Fruit fly (Drosophila melanogaster) whole organism, embryonic: ENCODE data around the gene Ced-12.

ENCODE experiments used
- BtbVII ChIP-seq: fragments of 200-800 bp; sonication (Bioruptor generic); optimal IDR thresholded peaks from 3 replicates; lab custom pipeline; 2017; ENCODE audit warnings: missing biosample characterization, mild to moderate bottlenecking, missing genetic modification characterization
- CG10147 ChIP-seq: fragments of 200-800 bp; sonication (Bioruptor generic); optimal IDR thresholded peaks from 2 replicates; lab custom pipeline; 2019; ENCODE audit warnings: missing biosample characterization, mild to moderate bottlenecking, missing genetic modification characterization, moderate library complexity
- CG10366 ChIP-seq: fragments of 200-800 bp; sonication (Bioruptor generic); IDR thresholded peaks from 2 replicates; pipeline ENCODE4 v1.3.6; 2022; ENCODE audit warnings: missing biosample characterization, missing genetic modification characterization
- CG10565 ChIP-seq: fragments of 200-800 bp; sonication (Bioruptor generic); optimal IDR thresholded peaks from 3 replicates; lab custom pipeline; 2016; ENCODE audit warnings: missing biosample characterization, mild to moderate bottlenecking, missing genetic modification characterization
- CG11695 ChIP-seq: fragments of 200-800 bp; sonication (Bioruptor generic); IDR thresholded peaks from 3 replicates; pipeline ENCODE4 v1.3.6; 2022; ENCODE audit warnings: missing biosample characterization, missing genetic modification characterization
- CG12299 ChIP-seq: fragments of 200-800 bp; sonication (Bioruptor generic); optimal IDR thresholded peaks from 2 replicates; lab custom pipeline; 2018; ENCODE audit warnings: missing biosample characterization, mild to moderate bottlenecking, missing genetic modification characterization
- CG14441 ChIP-seq: fragments of 200-800 bp; sonication (Bioruptor generic); IDR thresholded peaks from 2 replicates; pipeline ENCODE4 v1.3.6; 2022; ENCODE audit warnings: missing biosample characterization, missing genetic modification characterization
- CG17612 ChIP-seq: fragments of 200-800 bp; sonication (Bioruptor generic); IDR thresholded peaks from 2 replicates; pipeline ENCODE4 v1.3.6; 2022; ENCODE audit warnings: missing biosample characterization, missing genetic modification characterization
- CG18011 ChIP-seq: fragments of 200-800 bp; sonication (Bioruptor generic); optimal IDR thresholded peaks from 2 replicates; lab custom pipeline; 2017; ENCODE audit warnings: missing biosample characterization, missing genetic modification characterization, mild to moderate bottlenecking, moderate library complexity, missing genotype
- CG18262 ChIP-seq: fragments of 200-800 bp; optimal IDR thresholded peaks from 3 replicates; lab custom pipeline; 2019; ENCODE audit warnings: missing biosample characterization, mild to moderate bottlenecking, missing genetic modification characterization, moderate library complexity
- CG2116 ChIP-seq: fragments of 200-800 bp; sonication (Bioruptor generic); optimal IDR thresholded peaks from 3 replicates; lab custom pipeline; 2018; ENCODE audit warnings: missing biosample characterization, mild to moderate bottlenecking, missing genetic modification characterization
- CG3407 ChIP-seq: fragments of 200-800 bp; sonication (Bioruptor generic); optimal IDR thresholded peaks from 2 replicates; lab custom pipeline; 2018; ENCODE audit warnings: missing biosample characterization, mild to moderate bottlenecking, missing genetic modification characterization
- CG3995 ChIP-seq: fragments of 200-800 bp; sonication (Bioruptor generic); optimal IDR thresholded peaks from 3 replicates; lab custom pipeline; 2016; ENCODE audit warnings: missing biosample characterization, missing genetic modification characterization
- CG6272 ChIP-seq: fragments of 200-800 bp; sonication (Bioruptor generic); IDR thresholded peaks from 2 replicates; pipeline ENCODE4 v1.3.6; 2022; ENCODE audit warnings: missing biosample characterization, missing genetic modification characterization
- CG6765 ChIP-seq: fragments of 200-800 bp; sonication (Bioruptor generic); optimal IDR thresholded peaks from 3 replicates; lab custom pipeline; 2017; ENCODE audit warnings: missing biosample characterization, mild to moderate bottlenecking, missing genetic modification characterization
- CG7928 ChIP-seq: fragments of 200-800 bp; sonication (Bioruptor generic); optimal IDR thresholded peaks from 2 replicates; lab custom pipeline; 2017; ENCODE audit warnings: missing biosample characterization, mild to moderate bottlenecking, missing genetic modification characterization
- CG8089 ChIP-seq: fragments of 200-800 bp; sonication (Bioruptor generic); optimal IDR thresholded peaks from 3 replicates; lab custom pipeline; 2016; ENCODE audit warnings: missing biosample characterization, missing genetic modification characterization
- CG8281 ChIP-seq: fragments of 200-800 bp; sonication (Bioruptor generic); optimal IDR thresholded peaks from 2 replicates; lab custom pipeline; 2018; ENCODE audit warnings: missing biosample characterization, mild to moderate bottlenecking, missing genetic modification characterization, moderate library complexity
- CG8765 ChIP-seq: fragments of 200-800 bp; sonication (Bioruptor generic); IDR thresholded peaks from 2 replicates; pipeline ENCODE4 v1.3.6; 2022; ENCODE audit warnings: missing biosample characterization, missing genetic modification characterization
- Dp ChIP-seq: fragments of 200-800 bp; sonication (Bioruptor generic); optimal IDR thresholded peaks from 2 replicates; lab custom pipeline; 2018; ENCODE audit warnings: missing biosample characterization, mild to moderate bottlenecking, missing genetic modification characterization, moderate library complexity
- Elba2 ChIP-seq: fragments of 200-800 bp; sonication (Bioruptor generic); optimal IDR thresholded peaks from 3 replicates; lab custom pipeline; 2016; ENCODE audit warnings: missing biosample characterization, missing genetic modification characterization
- Gug ChIP-seq: fragments of 200-800 bp; sonication (Bioruptor generic); IDR thresholded peaks from 4 replicates; pipeline ENCODE4 v1.3.6; 2022; ENCODE audit warnings: missing biosample characterization, missing genetic modification characterization
- Hand ChIP-seq: fragments of 200-800 bp; sonication (Bioruptor generic); optimal IDR thresholded peaks from 2 replicates; lab custom pipeline; 2017; ENCODE audit warnings: mild to moderate bottlenecking, missing biosample characterization, missing genetic modification reagents, missing genetic modification characterization
- Hey ChIP-seq: fragments of 200-800 bp; sonication (Bioruptor generic); optimal IDR thresholded peaks from 3 replicates; lab custom pipeline; 2018; ENCODE audit warnings: missing biosample characterization, mild to moderate bottlenecking, missing genetic modification characterization
- Hr39 ChIP-seq: fragments of >200 bp; optimal IDR thresholded peaks from 2 replicates; lab custom pipeline; 2017
- Hr78 ChIP-seq, 2 experiments: fragments of 200-800 bp in 1 of 2; fragments of >200 bp in 1 of 2; sonication (Bioruptor generic) in 1 of 2; optimal IDR thresholded peaks; 2 replicates each; lab custom pipeline; 2017 to 2019; ENCODE audit warnings: missing biosample characterization in 2 of 2, missing genetic modification characterization in 2 of 2, mild to moderate bottlenecking in 1 of 2, moderate library complexity in 1 of 2
- NC2α ChIP-seq: fragments of 200-800 bp; sonication (Bioruptor generic); optimal IDR thresholded peaks from 2 replicates; lab custom pipeline; 2016; ENCODE audit warnings: missing biosample characterization, missing genetic modification characterization
- Nf-YB ChIP-seq: fragments of 200-800 bp; sonication (Bioruptor generic); optimal IDR thresholded peaks from 3 replicates; lab custom pipeline; 2019; ENCODE audit warnings: missing biosample characterization, mild to moderate bottlenecking, missing genetic modification characterization, moderate library complexity
- Sry-β ChIP-seq: fragments of 200-800 bp; sonication (Bioruptor generic); optimal IDR thresholded peaks from 2 replicates; lab custom pipeline; 2018; ENCODE audit warnings: missing biosample characterization, mild to moderate bottlenecking, missing genetic modification characterization, moderate library complexity
- Ssrp ChIP-seq: fragments of 200-800 bp; sonication (Bioruptor generic); optimal IDR thresholded peaks from 2 replicates; lab custom pipeline; 2018; ENCODE audit warnings: missing biosample characterization, mild to moderate bottlenecking, missing genetic modification characterization, moderate library complexity
- Xbp1 ChIP-seq: fragments of 200-800 bp; sonication (Bioruptor generic); optimal IDR thresholded peaks from 3 replicates; lab custom pipeline; 2016; ENCODE audit warnings: missing biosample characterization, mild to moderate bottlenecking, missing genetic modification characterization
- ac ChIP-seq: fragments of 200-800 bp; sonication (Bioruptor generic); optimal IDR thresholded peaks from 3 replicates; lab custom pipeline; 2017; ENCODE audit warnings: missing biosample characterization, mild to moderate bottlenecking, missing genetic modification characterization
- ara ChIP-seq: fragments of 200-800 bp; sonication (Bioruptor generic); IDR thresholded peaks from 2 replicates; pipeline ENCODE4 v1.3.6; 2022; ENCODE audit warnings: missing biosample characterization, missing genetic modification characterization
- ash1 ChIP-seq: fragments of 200-800 bp; sonication (Bioruptor generic); optimal IDR thresholded peaks from 2 replicates; lab custom pipeline; 2018; ENCODE audit warnings: missing biosample characterization, mild to moderate bottlenecking, missing genetic modification characterization
- bsh ChIP-seq, 2 experiments: fragments of 200-800 bp; sonication (Bioruptor generic); optimal IDR thresholded peaks; 2 replicates each; lab custom pipeline; 2017 to 2018; ENCODE audit warnings: mild to moderate bottlenecking in 2 of 2, missing biosample characterization in 2 of 2, missing genetic modification characterization in 2 of 2, moderate library complexity in 1 of 2
- cas ChIP-seq: fragments of 200-800 bp; sonication (Bioruptor generic); IDR thresholded peaks from 2 replicates; pipeline ENCODE4 v1.3.6; 2022; ENCODE audit warnings: missing biosample characterization, missing genetic modification characterization
- chn ChIP-seq: fragments of 200-800 bp; sonication (Bioruptor generic); optimal IDR thresholded peaks from 2 replicates; lab custom pipeline; 2016; ENCODE audit warnings: missing biosample characterization, missing genetic modification characterization
- fru ChIP-seq: fragments of >200 bp; optimal IDR thresholded peaks from 2 replicates; lab custom pipeline; 2017
- ftz-f1 ChIP-seq: fragments of 200-800 bp; sonication (Bioruptor generic); optimal IDR thresholded peaks from 2 replicates; lab custom pipeline; 2016; ENCODE audit warnings: missing biosample characterization, missing genetic modification characterization
- hb ChIP-seq: fragments of 200-800 bp; sonication (Bioruptor generic); IDR thresholded peaks from 3 replicates; pipeline ENCODE4 v1.3.6; 2022; ENCODE audit warnings: missing biosample characterization, missing genetic modification characterization; ENCODE audit not compliant: partially characterized antibody
- ken ChIP-seq: fragments of 200-800 bp; sonication (Bioruptor generic); IDR thresholded peaks from 3 replicates; pipeline ENCODE4 v1.3.6; 2022; ENCODE audit warnings: missing biosample characterization, missing genetic modification characterization
- knrl ChIP-seq: fragments of 200-800 bp; sonication (Bioruptor generic); IDR thresholded peaks from 3 replicates; pipeline ENCODE4 v1.3.6; 2022; ENCODE audit warnings: missing biosample characterization, missing genetic modification characterization; ENCODE audit not compliant: partially characterized antibody
- pan ChIP-seq, 4 experiments: fragments of >200 bp in 3 of 4; fragments of 200-800 bp in 1 of 4; sonication (Bioruptor generic) in 1 of 4; optimal IDR thresholded peaks in 3 of 4; IDR thresholded peaks in 1 of 4; 2 replicates each; pipeline versions ENCODE4 v1.3.6 to Lab custom; 2017 to 2022; ENCODE audit warnings: missing biosample characterization in 2 of 4, missing genetic modification characterization in 2 of 4, mixed read lengths in 1 of 4
- sna ChIP-seq: fragments of 200-800 bp; sonication (Bioruptor generic); IDR thresholded peaks from 2 replicates; pipeline ENCODE4 v1.3.6; 2022; ENCODE audit warnings: missing biosample characterization, missing genetic modification characterization; ENCODE audit not compliant: partially characterized antibody
- tio ChIP-seq: fragments of 200-800 bp; sonication (Bioruptor generic); optimal IDR thresholded peaks from 2 replicates; lab custom pipeline; 2017; ENCODE audit warnings: missing biosample characterization, missing genetic modification characterization, inconsistent platforms
- vvl ChIP-seq: fragments of 200-800 bp; sonication (Bioruptor generic); IDR thresholded peaks from 2 replicates; pipeline ENCODE4 v1.3.6; 2022; ENCODE audit warnings: missing biosample characterization, missing genetic modification characterization
- zen ChIP-seq: fragments of 200-800 bp; sonication (Bioruptor generic); optimal IDR thresholded peaks from 3 replicates; lab custom pipeline; 2018; ENCODE audit warnings: missing biosample characterization, mild to moderate bottlenecking, missing genetic modification characterization, moderate library complexity

The Ced-12 gene

DNA sequence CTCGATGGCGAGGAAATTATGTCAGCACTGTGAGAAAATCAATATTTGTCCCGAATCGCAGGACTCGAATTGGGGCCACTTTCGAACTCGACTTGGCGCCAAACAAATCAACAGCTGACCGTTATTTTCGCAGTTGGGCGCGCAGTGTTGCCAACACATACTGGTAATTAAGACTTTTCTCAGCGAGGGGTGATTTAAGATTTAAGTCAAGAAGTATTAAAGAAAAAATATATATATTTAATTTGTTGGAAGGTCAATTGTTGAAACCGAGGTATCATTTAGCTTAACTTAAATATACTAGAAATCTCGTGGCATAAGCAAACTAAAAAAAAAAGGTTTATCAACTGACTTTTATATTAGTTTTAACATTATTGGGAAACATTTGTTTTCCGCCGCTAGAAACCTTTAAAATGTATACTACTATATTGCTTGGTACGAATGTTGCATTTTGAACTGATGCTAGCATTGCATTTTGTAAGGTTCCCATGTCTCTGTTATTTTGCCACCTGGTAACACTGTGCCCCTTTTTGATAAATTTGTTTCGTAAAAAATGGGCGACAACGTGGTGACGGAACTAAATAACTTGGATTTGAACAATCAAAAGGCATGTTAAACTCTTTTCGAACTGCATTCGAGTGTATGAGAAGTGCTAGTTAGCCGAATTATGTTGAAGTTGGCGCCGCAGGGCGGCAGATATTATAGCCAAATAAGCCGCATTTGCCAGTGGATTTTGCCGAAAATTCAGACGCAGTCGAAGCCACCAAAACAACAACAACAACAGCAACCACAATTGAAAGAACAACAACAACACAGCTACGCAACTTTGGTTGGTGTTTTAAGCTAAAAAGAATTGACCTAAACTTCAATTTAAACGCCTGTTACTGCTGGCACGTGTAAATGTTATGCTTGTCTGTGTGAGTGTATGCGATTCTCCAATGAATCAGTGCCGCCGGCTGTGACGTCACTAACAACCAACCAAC is 5.9 kb downstream of the Ced-12 start, which contains the start of the genes Patsas and ThrRS (continued):
- TF ChIP-seq CG17612 (GFP tag; lab: Robert Waterston, UW) = peak; percentile 62; the same call in 1 of the 2 replicates
- TF ChIP-seq CG18011 (GFP tag; lab: Kevin White, UChicago) = peak; percentile 52
- no peak for TF ChIP-seq CG3407 (GFP tag; lab: Kevin White, UChicago)
- TF ChIP-seq knrl (GFP tag; lab: Robert Waterston, UW) = peak; percentile 40; the same call in 1 of the 3 replicates
- peak; percentile 80; the same call in 2 of the 3 replicates for TF ChIP-seq ken
- TF ChIP-seq ftz-f1 (GFP tag; lab: Kevin White, UChicago) = no peak
- peak; percentile 71 for TF ChIP-seq Hand (GFP tag; lab: Kevin White, UChicago)
- TF ChIP-seq Hr78 (GFP tag; optimal IDR thresholded peaks at IDR 0.05; lab: Kevin White, UChicago) = no peak
- TF ChIP-seq sna (GFP tag; lab: Robert Waterston, UW) = no peak
- TF ChIP-seq CG8765 (GFP tag; lab: Robert Waterston, UW) = no peak
- peak; percentile 70 for TF ChIP-seq Nf-YB (GFP tag; lab: Kevin White, UChicago)
- TF ChIP-seq CG3995 (GFP tag; lab: Kevin White, UChicago) = peak; percentile 27
- peak; percentile 57 for TF ChIP-seq BtbVII (GFP tag; lab: Kevin White, UChicago)
- TF ChIP-seq Dp (GFP tag; lab: Kevin White, UChicago) = peak; percentile 75
- peak; percentile 86 for TF ChIP-seq CG14441 (GFP tag; lab: Robert Waterston, UW)
- TF ChIP-seq NC2α (GFP tag; lab: Kevin White, UChicago) = no peak
- TF ChIP-seq CG7928 (GFP tag; lab: Kevin White, UChicago) = peak; percentile 65
- peak; percentile 39 for TF ChIP-seq Sry-β (GFP tag; lab: Kevin White, UChicago)
- no peak for TF ChIP-seq ash1 (GFP tag; lab: Kevin White, UChicago)
- peak; percentile 72 for TF ChIP-seq chn (GFP tag; lab: Kevin White, UChicago)
- peak; percentile 79 for TF ChIP-seq CG12299 (tag; lab: Kevin White, UChicago)
- no peak for TF ChIP-seq ac (GFP tag; lab: Kevin White, UChicago)
- TF ChIP-seq CG8089 (GFP tag; lab: Kevin White, UChicago) = peak; percentile 71
- no peak for TF ChIP-seq Hey (tag; lab: Kevin White, UChicago)
- peak in 1 of 2 experiments; percentile 84 for TF ChIP-seq bsh (GFP tag; optimal IDR thresholded peaks at IDR 0.05; lab: Kevin White, UChicago)
- TF ChIP-seq pan (optimal IDR thresholded peaks at IDR 0.05; lab: Kevin White, UChicago) = no peak
- TF ChIP-seq pan (GFP tag; optimal IDR thresholded peaks at IDR 0.05 in 1 of 2, IDR thresholded peaks at IDR 0.05 in 1 of 2) = peak in 1 of 2 experiments; percentile 90
- TF ChIP-seq Xbp1 = peak; percentile 92
- peak; percentile 31 for TF ChIP-seq CG10565 (GFP tag; lab: Kevin White, UChicago)
- peak; percentile 85 for TF ChIP-seq CG6272 (GFP tag; lab: Robert Waterston, UW)
- TF ChIP-seq vvl (GFP tag; lab: Robert Waterston, UW) = peak; percentile 87
- peak; percentile 73; the same call in 3 of the 4 replicates for TF ChIP-seq Gug (GFP tag; lab: Robert Waterston, UW)
- peak; percentile 78; the same call in 1 of the 2 replicates for TF ChIP-seq ara (GFP tag; lab: Robert Waterston, UW)
- peak; percentile 90 for TF ChIP-seq CG10147 (GFP tag; lab: Kevin White, UChicago)
- no peak for TF ChIP-seq fru (lab: Kevin White, UChicago)
- TF ChIP-seq CG6765 (GFP tag; lab: Kevin White, UChicago) = peak; percentile 43
- peak; percentile 98 for TF ChIP-seq zen (tag; lab: Kevin White, UChicago)
- TF ChIP-seq CG11695 = peak; percentile 77; the same call in 2 of the 3 replicates
- TF ChIP-seq cas (GFP tag; lab: Robert Waterston, UW) = peak; percentile 69
- TF ChIP-seq Ssrp = peak; percentile 88
- TF ChIP-seq CG8281 (tag; lab: Kevin White, UChicago) = peak; percentile 68
- TF ChIP-seq tio (GFP tag; lab: Kevin White, UChicago) = no peak
- peak; percentile 90 for TF ChIP-seq CG2116
- TF ChIP-seq Hr39 (lab: Kevin White, UChicago) = no peak
- peak; percentile 78 for TF ChIP-seq CG10366 (GFP tag; lab: Robert Waterston, UW)
- peak; percentile 84 for TF ChIP-seq CG18262
- TF ChIP-seq hb (GFP tag; lab: Robert Waterston, UW) = no peak
- peak; percentile 63 for TF ChIP-seq Elba2 (GFP tag; lab: Kevin White, UChicago)
